Fruit fly (Drosophila melanogaster) whole organism, prepupa: Measurements from ENCODE around the gene CG42818.
A peak's percentile ranks its signal among the peaks of the same experiment; 100 is the strongest.

Experiments used
- Blimp-1 ChIP-seq: fragments of 200-800 bp; sonication (Bioruptor generic); optimal IDR thresholded peaks from 3 replicates; lab custom pipeline; 2017; ENCODE audit warnings: missing biosample characterization, missing genetic modification characterization, mild to moderate bottlenecking, moderate library complexity, missing genetic modification reagents
- CG11294 ChIP-seq: fragments of 200-800 bp; sonication (Bioruptor generic); IDR thresholded peaks from 2 replicates; pipeline ENCODE4 v1.3.6; 2022; ENCODE audit warnings: missing biosample characterization, missing genetic modification characterization
- CG15336 ChIP-seq: fragments of 200-800 bp; sonication (Bioruptor generic); IDR thresholded peaks from 2 replicates; pipeline ENCODE4 v1.3.6; 2022; ENCODE audit warnings: missing biosample characterization, missing genetic modification characterization
- CG32006 ChIP-seq: fragments of 200-800 bp; sonication (Bioruptor generic); optimal IDR thresholded peaks from 3 replicates; lab custom pipeline; 2017; ENCODE audit warnings: missing biosample characterization, mild to moderate bottlenecking, missing genetic modification characterization
- CG34406 ChIP-seq: fragments of 200-800 bp; sonication (Bioruptor generic); optimal IDR thresholded peaks from 3 replicates; lab custom pipeline; 2016; ENCODE audit warnings: missing biosample characterization, missing genetic modification characterization
- CG3919 ChIP-seq: fragments of 200-800 bp; sonication (Bioruptor generic); optimal IDR thresholded peaks from 3 replicates; lab custom pipeline; 2016; ENCODE audit warnings: missing biosample characterization, missing genetic modification characterization
- CG6276 ChIP-seq: fragments of 200-800 bp; sonication (Bioruptor generic); optimal IDR thresholded peaks from 2 replicates; lab custom pipeline; 2017; ENCODE audit warnings: missing biosample characterization, mild to moderate bottlenecking, missing genetic modification characterization
- CG6792 ChIP-seq: fragments of 200-800 bp; sonication (Bioruptor generic); optimal IDR thresholded peaks from 3 replicates; lab custom pipeline; 2016; ENCODE audit warnings: missing biosample characterization, missing genetic modification characterization
- CG6854 ChIP-seq: fragments of 200-800 bp; sonication (Bioruptor generic); optimal IDR thresholded peaks from 2 replicates; lab custom pipeline; 2017; ENCODE audit warnings: missing biosample characterization, mild to moderate bottlenecking, missing genetic modification characterization
- CG7368 ChIP-seq: fragments of 200-800 bp; sonication (Bioruptor generic); optimal IDR thresholded peaks from 3 replicates; lab custom pipeline; 2016; ENCODE audit warnings: missing biosample characterization, missing genetic modification characterization
- CG8119 ChIP-seq: fragments of 200-800 bp; sonication (Bioruptor generic); IDR thresholded peaks from 3 replicates; pipeline ENCODE4 v1.3.6; 2022; ENCODE audit warnings: missing biosample characterization, missing genetic modification characterization
- CG8319 ChIP-seq: fragments of 200-800 bp; sonication (Bioruptor generic); optimal IDR thresholded peaks from 3 replicates; lab custom pipeline; 2016; ENCODE audit warnings: missing biosample characterization, missing genetic modification characterization
- Ets96B ChIP-seq: fragments of 200-800 bp; optimal IDR thresholded peaks from 2 replicates; lab custom pipeline; 2019; ENCODE audit warnings: missing biosample characterization, mild to moderate bottlenecking, missing genetic modification characterization, moderate library complexity
- Hr39 ChIP-seq: fragments of 200-800 bp; sonication (Bioruptor generic); optimal IDR thresholded peaks from 2 replicates; lab custom pipeline; 2016; ENCODE audit warnings: missing biosample characterization, missing genetic modification characterization
- Lpt ChIP-seq: fragments of 200-800 bp; sonication (Bioruptor generic); optimal IDR thresholded peaks from 3 replicates; lab custom pipeline; 2016; ENCODE audit warnings: missing biosample characterization, missing genetic modification characterization
- Sox14 ChIP-seq: fragments of 200-800 bp; sonication (Bioruptor generic); optimal IDR thresholded peaks from 3 replicates; lab custom pipeline; 2016; ENCODE audit warnings: missing biosample characterization, missing genetic modification characterization
- eg ChIP-seq: fragments of 200-800 bp; sonication (Bioruptor generic); IDR thresholded peaks from 3 replicates; pipeline ENCODE4 v1.3.6; 2022; ENCODE audit warnings: missing biosample characterization, missing genetic modification characterization
- spab ChIP-seq: fragments of 200-800 bp; sonication (Bioruptor generic); optimal IDR thresholded peaks from 2 replicates; lab custom pipeline; 2017; ENCODE audit warnings: missing biosample characterization, mild to moderate bottlenecking, missing genetic modification characterization, missing genetic modification reagents
- ss ChIP-seq, 2 experiments: fragments of 200-800 bp; sonication (Bioruptor generic); optimal IDR thresholded peaks; 2 replicates in 1 of 2; 3 replicates in 1 of 2; lab custom pipeline; 2017 to 2018; ENCODE audit warnings: mild to moderate bottlenecking in 2 of 2, missing biosample characterization in 2 of 2, missing genetic modification characterization in 2 of 2, moderate library complexity in 1 of 2
- svp ChIP-seq: fragments of 200-800 bp; sonication (Bioruptor generic); peaks from one replicate; lab custom pipeline; 2016; ENCODE audit warnings: missing biosample characterization, missing genetic modification characterization

CG42818 gene

DNA sequence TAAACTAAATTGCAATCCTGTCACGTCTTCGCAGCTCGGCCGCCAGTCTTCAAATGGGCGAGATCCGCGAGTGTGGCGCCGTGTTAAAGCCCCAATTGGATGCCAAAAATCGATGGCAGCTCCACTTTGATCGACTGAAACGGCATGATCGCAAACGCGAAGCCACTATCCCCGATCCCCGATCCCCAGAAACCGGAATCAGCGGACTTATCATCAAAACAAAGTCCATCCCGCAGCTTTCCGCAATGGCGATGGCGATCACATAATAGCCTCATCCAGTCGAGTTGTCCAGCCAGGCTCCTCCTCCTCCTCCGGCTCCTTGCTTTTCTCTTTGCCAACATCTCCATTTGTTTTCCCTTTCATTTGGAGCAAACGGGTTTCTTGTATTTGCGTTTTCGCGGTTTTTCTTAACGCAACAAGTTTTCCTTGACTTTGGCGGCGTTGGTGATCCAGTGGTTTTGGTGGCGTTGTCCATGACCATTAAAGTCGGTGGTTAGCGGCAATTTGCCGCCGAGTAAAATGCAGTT, 51.3 kb downstream of the CG42818 start, which contains the start of gene CG13258:
TSS of gene CG13258 (minus strand) at position 51 of the 527 bp plus-strand sequence.
- TF ChIP-seq CG34406 (GFP tag; lab: Kevin White, UChicago) (no peak), CG8119 (peak; percentile 35; the same call in 1 of the 3 replicates), CG6276 (GFP tag; lab: Kevin White, UChicago) (peak; percentile 27), CG8319 (GFP tag; lab: Kevin White, UChicago) (no peak), CG6792 (GFP tag; lab: Kevin White, UChicago) (no peak), CG6854 (GFP tag; lab: Kevin White, UChicago) (no peak), Sox14 (GFP tag; lab: Kevin White, UChicago) (no peak), CG7368 (GFP tag; lab: Kevin White, UChicago) (no peak), CG32006 (GFP tag; lab: Kevin White, UChicago) (no peak), Hr39 (no peak), CG15336 (GFP tag; lab: Robert Waterston, UW) (peak; percentile 47; the same call in 1 of the 2 replicates), eg (GFP tag; lab: Robert Waterston, UW) (0 out of 3 replicates have a peak, but pooled peaks have one; percentile 24), ss (GFP tag; optimal IDR thresholded peaks at IDR 0.05; lab: Kevin White, UChicago) (no peak), Lpt (GFP tag; lab: Kevin White, UChicago) (peak; percentile 31), Blimp-1 (peak; percentile 90), spab (GFP tag; lab: Kevin White, UChicago) (no peak)

DNA sequence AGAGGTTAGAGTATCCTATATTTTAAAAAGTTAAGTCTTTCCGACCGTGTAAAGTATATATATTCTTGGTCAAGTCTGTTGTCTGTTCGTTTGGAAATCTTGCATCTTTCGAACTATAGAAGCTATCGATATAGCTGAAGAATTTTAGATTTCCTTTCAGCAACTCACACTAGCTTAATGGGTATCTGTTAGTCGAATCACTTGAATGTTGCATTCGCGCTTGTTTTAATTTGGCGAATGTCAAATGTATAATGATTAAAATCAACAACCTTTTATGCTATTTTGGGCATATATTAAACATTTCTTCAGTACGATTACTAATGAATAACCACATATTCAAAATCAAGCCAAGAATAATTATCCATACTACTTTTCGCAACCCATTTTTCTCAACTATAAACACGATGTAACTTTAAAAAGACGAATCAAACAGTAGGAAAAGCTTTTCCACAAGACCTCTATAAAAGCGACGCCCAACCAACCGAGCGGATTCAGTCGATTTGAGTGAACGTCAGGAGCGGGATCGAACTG, 52.0 kb downstream of the CG42818 start, which contains the start of gene Cyp303a1:
TSS of gene Cyp303a1 (plus strand) at position 481 of the 531 bp plus-strand sequence.
- TF ChIP-seq CG11294 (GFP tag; lab: Robert Waterston, UW): no peak
- no peak for TF ChIP-seq svp (GFP tag; lab: Kevin White, UChicago)
- TF ChIP-seq CG3919 (GFP tag; lab: Kevin White, UChicago): no peak
- no peak for TF ChIP-seq Ets96B
- no peak for TF ChIP-seq CG7368 (GFP tag; lab: Kevin White, UChicago)
